Fruit fly (Drosophila melanogaster): ENCODE results near the gene CG11970.
A peak's percentile ranks its signal among the peaks of the same experiment; 100 is the strongest.

CG11970 gene

DNA sequence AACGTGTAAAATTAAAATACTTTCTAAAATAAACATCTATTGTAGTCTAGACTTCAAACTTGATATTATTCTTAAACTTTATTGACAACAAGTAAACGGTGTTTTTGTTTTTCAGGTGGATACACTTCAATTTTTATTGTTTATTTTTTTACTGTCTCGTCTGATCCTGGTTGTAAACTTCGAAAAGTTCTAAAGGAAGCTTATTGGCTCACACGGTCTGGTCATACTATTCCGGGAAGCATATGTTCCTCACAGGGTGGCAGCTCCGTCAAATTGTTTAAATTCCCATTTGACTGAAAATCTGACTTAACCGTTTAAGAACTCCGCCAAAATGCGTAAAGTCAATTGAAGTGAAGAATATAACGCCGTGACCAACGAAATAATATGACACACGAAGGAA lies 23.7 kb downstream of the CG11970 start, which contains the start of gene CG11983 (continued):
- no peak for TF ChIP-seq dsx (GFP tag; optimal IDR thresholded peaks at IDR 0.05; ENCODE audit: poor library complexity, severe bottlenecking)
- TF ChIP-seq CG6792 (GFP tag; optimal IDR thresholded peaks at IDR 0.05): no peak
- TF ChIP-seq CG6808 (GFP tag; optimal IDR thresholded peaks at IDR 0.05): no peak
- TF ChIP-seq net (GFP tag; optimal IDR thresholded peaks at IDR 0.05): no peak
- TF ChIP-seq CG34406 (GFP tag; optimal IDR thresholded peaks at IDR 0.05): no peak
- TF ChIP-seq fkh (GFP tag; optimal IDR thresholded peaks at IDR 0.05): peak; percentile 39
- no peak for TF ChIP-seq achi (GFP tag; optimal IDR thresholded peaks at IDR 0.05)
- TF ChIP-seq CG11294 (GFP tag; IDR thresholded peaks at IDR 0.05): no peak
- TF ChIP-seq CG10669 (GFP tag; optimal IDR thresholded peaks at IDR 0.05): no peak
- no peak for TF ChIP-seq vri (GFP tag; optimal IDR thresholded peaks at IDR 0.05)
- TF ChIP-seq acj6 (GFP tag; optimal IDR thresholded peaks at IDR 0.05): no peak
- TF ChIP-seq Eip75B (GFP tag; optimal IDR thresholded peaks at IDR 0.05): no peak
- no peak for TF ChIP-seq CG11902 (GFP tag; optimal IDR thresholded peaks at IDR 0.05)
- TF ChIP-seq CG31627 (GFP tag; optimal IDR thresholded peaks at IDR 0.05): no peak
- no peak for TF ChIP-seq esn (GFP tag; optimal IDR thresholded peaks at IDR 0.05)
- no peak for TF ChIP-seq CG7368 (GFP tag; optimal IDR thresholded peaks at IDR 0.05)
- no peak for TF ChIP-seq CG6854 (GFP tag; optimal IDR thresholded peaks at IDR 0.05)
- no peak for TF ChIP-seq CG15336 (GFP tag; IDR thresholded peaks at IDR 0.05)
- TF ChIP-seq CG8119 (GFP tag; IDR thresholded peaks at IDR 0.05): no peak

DNA sequence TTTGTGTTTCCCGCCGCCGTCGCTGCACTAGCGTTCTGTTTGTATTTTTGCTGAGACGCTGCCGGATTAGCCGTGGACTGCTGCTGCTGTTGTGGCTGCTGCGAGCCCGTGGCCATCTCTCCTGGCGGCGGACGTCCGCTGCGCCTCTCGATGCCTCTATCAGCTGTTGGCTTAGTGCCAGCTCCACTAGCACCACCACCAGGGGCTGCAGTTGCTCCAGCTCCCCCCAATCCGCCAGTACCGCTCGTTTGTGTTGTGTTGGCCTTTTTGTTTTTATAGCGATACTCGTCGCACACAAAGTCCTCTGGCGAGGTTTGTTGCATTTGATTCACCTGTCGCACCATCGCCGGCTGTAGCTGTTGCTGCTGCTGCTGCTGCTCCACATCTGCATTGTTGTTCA lies 26.2 kb downstream of the CG11970 start:
- TF ChIP-seq CG15336 (GFP tag; IDR thresholded peaks at IDR 0.05) (0 out of 2 replicates have a peak, but pooled peaks have one; percentile 13), achi (GFP tag; optimal IDR thresholded peaks at IDR 0.05) (no peak)

DNA sequence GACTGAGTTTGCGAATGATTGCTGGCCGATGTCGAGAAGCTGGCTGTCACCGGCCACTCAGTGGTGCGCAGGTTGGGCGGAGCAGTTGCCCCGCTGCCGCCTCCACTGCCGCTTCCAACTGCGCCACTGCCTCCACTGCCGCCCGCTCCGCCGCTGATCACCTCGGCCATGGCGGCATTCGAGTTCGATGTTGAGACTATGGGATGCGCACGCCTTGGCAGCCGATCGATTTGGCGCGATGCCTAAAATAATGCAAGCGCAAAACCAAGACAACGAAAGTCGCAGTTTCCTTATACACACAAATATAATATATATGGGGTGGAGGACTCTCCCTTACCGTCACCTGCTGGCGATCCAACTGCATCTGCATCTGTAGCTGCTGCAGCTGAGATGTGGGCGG lies 27.2 kb downstream of the CG11970 start:
- no peak for TF ChIP-seq fkh (GFP tag; optimal IDR thresholded peaks at IDR 0.05)
- no peak for TF ChIP-seq CG32006 (GFP tag; optimal IDR thresholded peaks at IDR 0.05)
- TF ChIP-seq salr (GFP tag; optimal IDR thresholded peaks at IDR 0.05): no peak
- no peak for TF ChIP-seq Eip78C (GFP tag)
- TF ChIP-seq CG6163 (GFP tag; IDR thresholded peaks at IDR 0.05): no peak
- TF ChIP-seq Lpt (GFP tag; optimal IDR thresholded peaks at IDR 0.05): no peak
- no peak for TF ChIP-seq CG3032 (tag; optimal IDR thresholded peaks at IDR 0.05)
- no peak for TF ChIP-seq Hr39 (GFP tag; optimal IDR thresholded peaks at IDR 0.05)
- TF ChIP-seq vri (GFP tag; optimal IDR thresholded peaks at IDR 0.05): no peak
- no peak for TF ChIP-seq CG8119 (GFP tag; IDR thresholded peaks at IDR 0.05)
- no peak for TF ChIP-seq CG34406 (GFP tag; optimal IDR thresholded peaks at IDR 0.05)
- no peak for TF ChIP-seq CG11294 (GFP tag; IDR thresholded peaks at IDR 0.05)
- TF ChIP-seq CG31627 (GFP tag; optimal IDR thresholded peaks at IDR 0.05): no peak
- no peak for TF ChIP-seq OdsH (GFP tag; optimal IDR thresholded peaks at IDR 0.05)
- no peak for TF ChIP-seq CG11762 (GFP tag; optimal IDR thresholded peaks at IDR 0.05; ENCODE audit: insufficient read depth)
- TF ChIP-seq Hr38 (GFP tag; optimal IDR thresholded peaks at IDR 0.05): no peak
- no peak for TF ChIP-seq CG1621 (tag; optimal IDR thresholded peaks at IDR 0.05)

DNA sequence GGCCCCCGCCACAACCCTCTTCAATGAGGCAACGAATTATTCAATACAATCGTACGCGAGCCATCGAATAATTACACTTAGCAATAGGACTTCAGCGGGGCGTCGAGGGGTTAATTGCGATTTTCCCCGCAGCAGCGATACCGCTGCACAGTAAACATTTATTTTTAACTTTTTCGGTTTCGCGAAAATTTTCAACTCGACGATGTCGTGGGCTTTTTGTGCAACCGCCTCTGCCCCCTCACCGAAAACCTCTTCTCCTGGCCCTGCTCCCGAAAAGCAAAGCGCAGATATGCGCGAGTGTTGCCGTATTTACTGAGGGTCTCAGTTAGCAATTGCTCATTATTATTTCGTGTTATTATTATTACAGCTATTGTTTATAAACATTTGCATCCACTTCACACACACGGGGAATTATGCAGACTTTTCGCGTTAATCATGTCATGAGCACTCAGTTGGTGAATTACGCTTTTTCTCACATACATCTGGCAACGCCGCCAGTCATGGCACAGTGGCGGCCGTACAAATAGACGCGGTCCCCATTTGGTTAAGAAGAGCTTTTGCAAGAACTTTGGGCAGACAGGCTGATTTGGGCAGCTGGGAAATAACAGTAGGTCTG lies 29.4 kb downstream of the CG11970 start:
- TF ChIP-seq svp (GFP tag) (peak; percentile 28), acj6 (GFP tag; optimal IDR thresholded peaks at IDR 0.05) (peak; percentile 64), CG10631 (GFP tag; optimal IDR thresholded peaks at IDR 0.05) (no peak), topi (GFP tag; optimal IDR thresholded peaks at IDR 0.05) (peak; percentile 57), CG31627 (GFP tag; optimal IDR thresholded peaks at IDR 0.05) (peak; percentile 75), esn (GFP tag; optimal IDR thresholded peaks at IDR 0.05) (peak; percentile 74), dac (GFP tag; optimal IDR thresholded peaks at IDR 0.05) (peak; percentile 37), fkh (GFP tag; optimal IDR thresholded peaks at IDR 0.05) (peak; percentile 68), Eip78C (GFP tag) (peak; percentile 80), Gug (GFP tag; IDR thresholded peaks at IDR 0.05) (0 out of 2 replicates have a peak, but pooled peaks have one; percentile 16), cyc (GFP tag; optimal IDR thresholded peaks at IDR 0.05) (peak; percentile 55), Sox14 (GFP tag; optimal IDR thresholded peaks at IDR 0.05) (peak; percentile 65), CG6792 (GFP tag; optimal IDR thresholded peaks at IDR 0.05) (peak; percentile 47), dsx (GFP tag; optimal IDR thresholded peaks at IDR 0.05; ENCODE audit: poor library complexity, severe bottlenecking) (peak; percentile 32), Ets96B (tag; optimal IDR thresholded peaks at IDR 0.05) (peak; percentile 15), Sox15 (GFP tag; optimal IDR thresholded peaks at IDR 0.05) (peak; percentile 21), CG7368 (GFP tag; optimal IDR thresholded peaks at IDR 0.05) (no peak), CG1621 (tag; optimal IDR thresholded peaks at IDR 0.05) (peak; percentile 22), ss (GFP tag; optimal IDR thresholded peaks at IDR 0.05) (peak in 1 of 2 experiments; percentile 59), Lpt (GFP tag; optimal IDR thresholded peaks at IDR 0.05) (peak; percentile 54), eg (GFP tag; IDR thresholded peaks at IDR 0.05) (peak; percentile 60), achi (GFP tag; optimal IDR thresholded peaks at IDR 0.05) (no peak), CG6854 (GFP tag; optimal IDR thresholded peaks at IDR 0.05) (no peak), CG11902 (GFP tag; optimal IDR thresholded peaks at IDR 0.05) (peak; percentile 34), CG8632 (GFP tag; optimal IDR thresholded peaks at IDR 0.05) (no peak), CG6163 (GFP tag; IDR thresholded peaks at IDR 0.05) (peak; percentile 48; the same call in 2 of the 3 replicates), lz (GFP tag; optimal IDR thresholded peaks at IDR 0.05) (peak; percentile 68), CG3032 (tag; optimal IDR thresholded peaks at IDR 0.05) (peak; percentile 54)
